Fruit fly (Drosophila melanogaster): ENCODE data around the gene CG45079.
A peak's percentile ranks its signal among the peaks of the same experiment; 100 is the strongest.

dm6 chr3R:17133897-17134296, 9.6 kb downstream of the CG45079 start, which contains the start of gene CG31267:
- no peak for TF ChIP-seq lz (GFP tag; optimal IDR thresholded peaks at IDR 0.05)
- TF ChIP-seq ss (GFP tag; optimal IDR thresholded peaks at IDR 0.05), result no peak
- no peak for TF ChIP-seq Sox102F (GFP tag; optimal IDR thresholded peaks at IDR 0.05)
- TF ChIP-seq Blimp-1 (GFP tag; optimal IDR thresholded peaks at IDR 0.05), result no peak
- TF ChIP-seq Sox15 (GFP tag; optimal IDR thresholded peaks at IDR 0.05), result no peak
- no peak for TF ChIP-seq Gug (GFP tag; IDR thresholded peaks at IDR 0.05)
- TF ChIP-seq CG6792 (GFP tag; optimal IDR thresholded peaks at IDR 0.05), result no peak
- no peak for TF ChIP-seq CG11762 (GFP tag; optimal IDR thresholded peaks at IDR 0.05; ENCODE audit: insufficient read depth)
- peak; percentile 14 for TF ChIP-seq svp (GFP tag)
- no peak for TF ChIP-seq Eip75B (GFP tag; optimal IDR thresholded peaks at IDR 0.05)
- no peak for TF ChIP-seq Eip93F (GFP tag; optimal IDR thresholded peaks at IDR 0.05)
- no peak for TF ChIP-seq salr (GFP tag; optimal IDR thresholded peaks at IDR 0.05)
- no peak for TF ChIP-seq fkh (GFP tag; optimal IDR thresholded peaks at IDR 0.05)
